Worm (Caenorhabditis elegans): ENCODE measurements around the gene lipl-3.

Gene lipl-3

ce11 chrV:553067-553466 lies 29.0 kb upstream of the lipl-3 start, which contains the start of gene C14C6.8:
Gene C14C6.8 (minus strand): TSS chrV:553167.
- TF ChIP-seq ham-2 (GFP tag; optimal IDR thresholded peaks at IDR 0.05) (no peak), bed-3 (GFP tag; optimal IDR thresholded peaks at IDR 0.05) (no peak), ceh-43 (GFP tag; optimal IDR thresholded peaks at IDR 0.05) (no peak), nhr-237 (tag; optimal IDR thresholded peaks at IDR 0.05) (no peak), cnd-1 (tag; optimal IDR thresholded peaks at IDR 0.05) (no peak), nhr-12 (tag; optimal IDR thresholded peaks at IDR 0.05) (no peak), hlh-1 (tag; optimal IDR thresholded peaks at IDR 0.05) (no peak), lin-13 (tag; optimal IDR thresholded peaks at IDR 0.05) (no peak), ceh-39 (tag; optimal IDR thresholded peaks at IDR 0.05) (no peak), M03D4.4 (tag; optimal IDR thresholded peaks at IDR 0.05) (no peak), tbx-8 (GFP tag; optimal IDR thresholded peaks at IDR 0.05) (no peak), mab-5 (tag; optimal IDR thresholded peaks at IDR 0.05) (no peak), pha-4 (tag; optimal IDR thresholded peaks at IDR 0.05) (no peak), ztf-11 (tag; optimal IDR thresholded peaks at IDR 0.05) (no peak), snpc-4 (tag; optimal IDR thresholded peaks at IDR 0.05) (no peak), mep-1 (tag; optimal IDR thresholded peaks at IDR 0.05) (no peak), sptf-1 (tag; optimal IDR thresholded peaks at IDR 0.05) (no peak), unc-39 (tag; optimal IDR thresholded peaks at IDR 0.05) (no peak), nhr-2 (tag; optimal IDR thresholded peaks at IDR 0.05) (no peak), unc-120 (tag; optimal IDR thresholded peaks at IDR 0.05; ENCODE audit: poor library complexity, severe bottlenecking) (no peak)

ce11 chrV:552406-552805 lies 28.4 kb upstream of the lipl-3 start:
- no peak for TF ChIP-seq tbx-8 (GFP tag; optimal IDR thresholded peaks at IDR 0.05)
- no peak for TF ChIP-seq ham-2 (GFP tag; optimal IDR thresholded peaks at IDR 0.05)
- no peak for TF ChIP-seq mab-5 (tag; optimal IDR thresholded peaks at IDR 0.05)
- no peak for TF ChIP-seq unc-62 (GFP tag; optimal IDR thresholded peaks at IDR 0.05)
- TF ChIP-seq hlh-1 (tag; optimal IDR thresholded peaks at IDR 0.05), result no peak
- no peak for TF ChIP-seq lin-13 (tag; optimal IDR thresholded peaks at IDR 0.05)
- TF ChIP-seq nhr-76 (tag; optimal IDR thresholded peaks at IDR 0.05), result no peak
- TF ChIP-seq nhr-12 (tag; optimal IDR thresholded peaks at IDR 0.05), result no peak

DNA sequence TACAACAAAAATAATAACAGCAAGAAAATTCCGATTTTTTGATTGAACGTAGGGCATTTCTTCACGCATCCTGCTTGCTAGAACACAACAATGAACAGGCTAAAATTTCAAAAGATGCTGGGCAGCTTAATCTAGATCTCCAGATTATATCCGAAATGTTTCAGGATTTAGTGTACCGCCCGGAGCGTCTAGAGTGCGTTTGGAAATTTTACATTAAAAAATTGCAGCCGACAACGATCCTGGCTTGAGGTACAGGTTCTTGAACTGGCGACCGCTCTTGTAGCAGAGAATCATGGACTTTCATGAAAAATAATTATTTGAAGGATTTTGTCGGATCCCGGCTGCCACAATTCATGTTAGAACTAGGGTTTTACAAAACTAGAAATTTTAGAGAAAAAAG lies 24.0 kb upstream of the lipl-3 start, which contains the start of gene C14C6.6:
Gene C14C6.6 (minus strand): TSS at position 101 of the 400 bp plus-strand sequence.
- no peak for TF ChIP-seq nhr-76 (tag; optimal IDR thresholded peaks at IDR 0.05)
- no peak for TF ChIP-seq nhr-2 (tag; optimal IDR thresholded peaks at IDR 0.05)
- no peak for TF ChIP-seq mab-5 (tag; optimal IDR thresholded peaks at IDR 0.05)
- TF ChIP-seq drap-1 (GFP tag; optimal IDR thresholded peaks at IDR 0.05), result no peak
- no peak for TF ChIP-seq ztf-11 (tag; optimal IDR thresholded peaks at IDR 0.05)
- TF ChIP-seq mep-1 (tag; optimal IDR thresholded peaks at IDR 0.05), result no peak
- no peak for TF ChIP-seq lin-13 (tag; optimal IDR thresholded peaks at IDR 0.05)
- TF ChIP-seq ces-1 (GFP tag; optimal IDR thresholded peaks at IDR 0.05), result no peak
- no peak for TF ChIP-seq sem-2 (GFP tag; optimal IDR thresholded peaks at IDR 0.05)
- no peak for TF ChIP-seq blmp-1 (tag; optimal IDR thresholded peaks at IDR 0.05)
- TF ChIP-seq ceh-39 (tag; optimal IDR thresholded peaks at IDR 0.05), result no peak
- no peak for TF ChIP-seq hlh-1 (tag; optimal IDR thresholded peaks at IDR 0.05)
- TF ChIP-seq M03D4.4 (tag; optimal IDR thresholded peaks at IDR 0.05), result no peak
- no peak for TF ChIP-seq nhr-28 (tag; optimal IDR thresholded peaks at IDR 0.05)
- no peak for TF ChIP-seq bed-3 (GFP tag; optimal IDR thresholded peaks at IDR 0.05)
- TF ChIP-seq unc-120 (tag; optimal IDR thresholded peaks at IDR 0.05; ENCODE audit: poor library complexity, severe bottlenecking), result no peak
- no peak for TF ChIP-seq mls-2 (tag; optimal IDR thresholded peaks at IDR 0.05)
- TF ChIP-seq nhr-237 (tag; optimal IDR thresholded peaks at IDR 0.05), result no peak
- no peak for TF ChIP-seq elt-1 (tag; optimal IDR thresholded peaks at IDR 0.05; ENCODE audit: borderline replicate concordance, insufficient read depth)
- no peak for TF ChIP-seq nhr-12 (tag; optimal IDR thresholded peaks at IDR 0.05)

ce11 chrV:543169-543568 lies 19.2 kb upstream of the lipl-3 start, which contains the start of gene C14C6.3:
Gene C14C6.3 (plus strand): TSS chrV:543469.
- no peak for TF ChIP-seq hlh-1 (tag; optimal IDR thresholded peaks at IDR 0.05)
- TF ChIP-seq unc-120 (tag; optimal IDR thresholded peaks at IDR 0.05; ENCODE audit: poor library complexity, severe bottlenecking), result no peak
- TF ChIP-seq nhr-2 (tag; optimal IDR thresholded peaks at IDR 0.05), result no peak
- TF ChIP-seq snpc-4 (tag; optimal IDR thresholded peaks at IDR 0.05), result no peak
- TF ChIP-seq tbx-8 (GFP tag; optimal IDR thresholded peaks at IDR 0.05), result no peak

- TF ChIP-seq ceh-83 (GFP tag; optimal IDR thresholded peaks at IDR 0.05), result no peak
- no peak for TF ChIP-seq flh-1 (GFP tag; optimal IDR thresholded peaks at IDR 0.05)
- no peak for TF ChIP-seq ces-1 (GFP tag; optimal IDR thresholded peaks at IDR 0.05)
- TF ChIP-seq cnd-1 (tag; optimal IDR thresholded peaks at IDR 0.05), result no peak
Measured at ce11 chrV:541470-541869, 17.5 kb upstream of the lipl-3 start.

Measured in whole organism, mixed stage, embryonic.